Fruit fly (Drosophila melanogaster): ENCODE data around the gene CG10898.

Gene CG10898

DNA sequence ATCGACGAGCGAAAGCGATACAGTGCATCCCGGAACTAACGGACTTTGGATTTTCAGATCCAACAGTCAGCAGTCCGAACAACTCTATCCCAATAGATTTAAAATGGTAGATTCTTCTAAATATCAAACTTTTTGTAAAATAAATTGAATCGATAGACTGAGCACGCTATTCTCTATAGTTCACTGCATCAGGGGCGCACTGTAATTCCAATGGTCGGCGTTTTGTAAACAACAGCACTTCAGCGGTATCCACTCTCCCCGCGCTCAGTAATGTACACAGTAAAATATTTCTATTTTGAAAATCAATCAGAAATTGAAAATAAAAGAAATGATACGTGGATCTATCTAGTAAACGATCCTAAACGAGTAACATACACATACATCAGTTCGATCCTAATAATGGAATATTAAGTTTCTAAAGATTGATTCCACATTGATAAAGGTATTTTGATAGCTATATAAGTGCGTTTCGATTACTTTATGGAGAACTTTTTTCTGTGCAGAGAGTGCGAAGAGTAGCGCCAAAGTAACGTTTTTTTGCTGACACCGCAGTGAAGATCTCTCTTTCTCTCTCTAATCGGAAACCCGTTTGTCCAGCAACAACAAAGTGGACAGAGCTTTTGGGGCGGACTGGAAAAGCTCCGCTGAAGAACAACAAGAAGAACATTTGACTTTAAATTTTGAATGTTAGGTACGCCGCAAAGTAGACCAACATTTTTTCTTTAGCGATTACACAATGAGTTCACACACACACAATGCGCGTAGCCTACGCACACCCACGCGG, 4.9 kb downstream of the CG10898 start (continued):
- TF ChIP-seq bsh (GFP tag; optimal IDR thresholded peaks at IDR 0.05) (peak; percentile 80 to 89), CG14860 (GFP tag; IDR thresholded peaks at IDR 0.05; ENCODE audit: partially characterized antibody) (no peak), CG2889 (GFP tag; IDR thresholded peaks at IDR 0.05) (peak; percentile 83), Optix (GFP tag; IDR thresholded peaks at IDR 0.05) (peak; percentile 79), CG1603 (tag; optimal IDR thresholded peaks at IDR 0.05) (peak; percentile 92), ttk (GFP tag; IDR thresholded peaks at IDR 0.05) (peak; percentile 94), CG7556 (GFP tag; optimal IDR thresholded peaks at IDR 0.05) (peak; percentile 89), knrl (GFP tag; IDR thresholded peaks at IDR 0.05; ENCODE audit: partially characterized antibody) (no peak), Bgb (GFP tag; IDR thresholded peaks at IDR 0.05; ENCODE audit: partially characterized antibody) (no peak; the same call in 1 of the 2 replicates), Bdp1 (GFP tag; optimal IDR thresholded peaks at IDR 0.05) (peak; percentile 65), CkIIα-i1 (GFP tag; IDR thresholded peaks at IDR 0.05) (peak; percentile 56), pum (GFP tag; optimal IDR thresholded peaks at IDR 0.05) (peak; percentile 97), pros (GFP tag; optimal IDR thresholded peaks at IDR 0.05) (peak; percentile 1), psq (GFP tag; optimal IDR thresholded peaks at IDR 0.05) (peak; percentile 56), ham (GFP tag; IDR thresholded peaks at IDR 0.05) (peak; percentile 64; the same call in 1 of the 2 replicates), CG1792 (GFP tag; optimal IDR thresholded peaks at IDR 0.05) (peak; percentile 95), CG10209 (GFP tag; optimal IDR thresholded peaks at IDR 0.05) (peak; percentile 81), HmgZ (tag; optimal IDR thresholded peaks at IDR 0.05) (peak; percentile 88), CG8944 (GFP tag; optimal IDR thresholded peaks at IDR 0.05) (peak; percentile 82), Taf1 (GFP tag; IDR thresholded peaks at IDR 0.05) (peak; percentile 91), CG4328 (GFP tag; optimal IDR thresholded peaks at IDR 0.05) (peak; percentile 94), CG16813 (GFP tag; IDR thresholded peaks at IDR 0.05; ENCODE audit: partially characterized antibody) (no peak), dpn (GFP tag; optimal IDR thresholded peaks at IDR 0.05) (peak; percentile 90 to 95), CG9797 (GFP tag; optimal IDR thresholded peaks at IDR 0.05) (no peak), CG15514 (GFP tag; optimal IDR thresholded peaks at IDR 0.05) (peak; percentile 80), CG14667 (GFP tag; IDR thresholded peaks at IDR 0.05) (peak; percentile 91), CG3726 (GFP tag; IDR thresholded peaks at IDR 0.05) (peak; percentile 81; the same call in 2 of the 3 replicates), Oaz (GFP tag; IDR thresholded peaks at IDR 0.05) (peak; percentile 78), CG14014 (GFP tag; IDR thresholded peaks at IDR 0.05) (peak; percentile 91), chm (GFP tag; IDR thresholded peaks at IDR 0.05) (peak; percentile 88), HLH3B (GFP tag; IDR thresholded peaks at IDR 0.05) (peak; percentile 92), ATbp (GFP tag; optimal IDR thresholded peaks at IDR 0.05) (peak; percentile 92), tin (GFP tag; optimal IDR thresholded peaks at IDR 0.05) (peak; percentile 94), cas (GFP tag; IDR thresholded peaks at IDR 0.05) (peak; percentile 85), tgo (GFP tag; IDR thresholded peaks at IDR 0.05) (peak; percentile 94), CG6765 (GFP tag; optimal IDR thresholded peaks at IDR 0.05) (peak; percentile 94), CG10462 (GFP tag; optimal IDR thresholded peaks at IDR 0.05) (peak; percentile 54), CG11398 (GFP tag; optimal IDR thresholded peaks at IDR 0.05) (peak; percentile 81), Gug (GFP tag; IDR thresholded peaks at IDR 0.05) (peak; percentile 92), Lpt (GFP tag; optimal IDR thresholded peaks at IDR 0.05) (no peak), jumu (GFP tag; optimal IDR thresholded peaks at IDR 0.05) (peak; percentile 96), gro (GFP tag; optimal IDR thresholded peaks at IDR 0.05) (peak; percentile 86), vnd (GFP tag; IDR thresholded peaks at IDR 0.05; ENCODE audit: partially characterized antibody) (no peak), CG30020 (tag; optimal IDR thresholded peaks at IDR 0.05) (peak; percentile 47), insv (GFP tag; optimal IDR thresholded peaks at IDR 0.05) (peak in 1 of 2 experiments; percentile 29), bowl (GFP tag; IDR thresholded peaks at IDR 0.05) (peak; percentile 67), Hand (GFP tag; optimal IDR thresholded peaks at IDR 0.05) (peak; percentile 89), CG31224 (GFP tag; IDR thresholded peaks at IDR 0.05) (peak; percentile 86), chinmo (GFP tag; IDR thresholded peaks at IDR 0.05; ENCODE audit: partially characterized antibody) (0 out of 4 replicates have a peak, but pooled peaks have one; percentile 46)

All from whole organism, embryonic.